Worm (Caenorhabditis elegans): ENCODE data around the gene lido-13.
A peak's percentile ranks its signal among the peaks of the same experiment; 100 is the strongest.

- TF ChIP-seq ama-1 (optimal IDR thresholded peaks at IDR 0.05): no peak
- no peak for TF ChIP-seq hif-1 (tag; optimal IDR thresholded peaks at IDR 0.05)
- no peak for TF ChIP-seq nhr-11 (tag; optimal IDR thresholded peaks at IDR 0.05)
- TF ChIP-seq ztf-11 (tag; optimal IDR thresholded peaks at IDR 0.05): no peak
- no peak for TF ChIP-seq snpc-1.2 (GFP tag; IDR thresholded peaks at IDR 0.05)
- TF ChIP-seq Y75B8A.6 (GFP tag; IDR thresholded peaks at IDR 0.05): no peak
- TF ChIP-seq ceh-28 (tag; optimal IDR thresholded peaks at IDR 0.05): peak; percentile 96
Measured at ce11 chrII:3067447-3067846, 13.3 kb upstream of the lido-13 start.

Measured in whole organism, L4 larva.